Worm (Caenorhabditis elegans) whole organism, midembryonic: ENCODE data around the gene tofu-2.

ENCODE experiments used
- flt-1 ChIP-seq: fragments of 200-800 bp; sonication (Bioruptor generic); IDR thresholded peaks from 2 replicates; pipeline ENCODE4 v1.3.6; 2022; ENCODE audit warnings: missing genetic modification characterization, missing compliant biosample characterization
- med-1 ChIP-seq: sonication (generic microtip); optimal IDR thresholded peaks from 2 replicates; lab custom pipeline; 2017; ENCODE audit warnings: missing genetic modification characterization, mild to moderate bottlenecking, missing compliant biosample characterization, antibody characterized with exemption, missing genetic modification reagents; ENCODE audit not compliant: insufficient read depth
- tab-1 ChIP-seq: fragments of 200-800 bp; sonication (Bioruptor generic); IDR thresholded peaks from 2 replicates; pipeline ENCODE4 v1.3.6; 2022; ENCODE audit warnings: missing genetic modification characterization, missing compliant biosample characterization
- ztf-23 ChIP-seq: fragments of 200-800 bp; sonication (Bioruptor generic); IDR thresholded peaks from 2 replicates; pipeline ENCODE4 v1.3.6; 2022; ENCODE audit warnings: missing genetic modification reagents, missing genetic modification characterization, missing compliant biosample characterization
- ztf-29 ChIP-seq: fragments of 200-800 bp; sonication (Bioruptor generic); IDR thresholded peaks from 2 replicates; pipeline ENCODE4 v1.3.6; 2022; ENCODE audit warnings: missing genetic modification reagents, missing genetic modification characterization, missing compliant biosample characterization

ce11 chrV:7050153-7050552 lies 895 bp downstream of the tofu-2 start:
- TF ChIP-seq med-1 (GFP tag; lab: Kevin White, UChicago), result no peak
- no peak for TF ChIP-seq ztf-23 (GFP tag; lab: Robert Waterston, UW)
- no peak for TF ChIP-seq tab-1 (GFP tag; lab: Robert Waterston, UW)
- no peak for TF ChIP-seq flt-1 (GFP tag; lab: Robert Waterston, UW)
- no peak for TF ChIP-seq ztf-29 (GFP tag; lab: Robert Waterston, UW)
